Fruit fly (Drosophila melanogaster) whole organism, embryonic: ENCODE data around the gene mbt.

Experiments used
- Antp ChIP-seq: fragments of 200-800 bp; sonication (Bioruptor generic); optimal IDR thresholded peaks from 3 replicates; lab custom pipeline; 2016; ENCODE audit warnings: missing biosample characterization, missing genetic modification characterization
- Atf3 ChIP-seq: fragments of 200-800 bp; sonication (Bioruptor generic); optimal IDR thresholded peaks from 3 replicates; lab custom pipeline; 2016; ENCODE audit warnings: missing biosample characterization, missing genetic modification characterization
- Awh ChIP-seq: fragments of 200-800 bp; sonication (Bioruptor generic); IDR thresholded peaks from 2 replicates; pipeline ENCODE4, ENCODE4 v1.3.6; 2022; ENCODE audit warnings: missing biosample characterization, missing genetic modification characterization
- B-H1 ChIP-seq: fragments of 200-800 bp; sonication (Bioruptor generic); IDR thresholded peaks from 3 replicates; pipeline ENCODE4 v1.3.6; 2022; ENCODE audit warnings: missing biosample characterization, missing genetic modification characterization
- CG10431 ChIP-seq: fragments of 200-800 bp; sonication (Bioruptor generic); optimal IDR thresholded peaks from 3 replicates; lab custom pipeline; 2018; ENCODE audit warnings: missing biosample characterization, mild to moderate bottlenecking, missing genetic modification characterization
- CG10462 ChIP-seq: fragments of 200-800 bp; sonication (Bioruptor generic); optimal IDR thresholded peaks from 2 replicates; lab custom pipeline; 2016; ENCODE audit warnings: missing biosample characterization, missing genetic modification characterization
- CG10959 ChIP-seq: fragments of 200-800 bp; sonication (Bioruptor generic); IDR thresholded peaks from 2 replicates; pipeline ENCODE4 v1.3.6; 2022; ENCODE audit warnings: missing biosample characterization, missing genetic modification characterization
- CG13624 ChIP-seq: fragments of 200-800 bp; sonication (Bioruptor generic); optimal IDR thresholded peaks from 2 replicates; lab custom pipeline; 2016; ENCODE audit warnings: missing biosample characterization, missing genetic modification characterization
- CG1529 ChIP-seq: fragments of 200-800 bp; sonication (Bioruptor generic); optimal IDR thresholded peaks from 3 replicates; lab custom pipeline; 2018; ENCODE audit warnings: missing biosample characterization, missing genetic modification characterization
- CG17612 ChIP-seq: fragments of 200-800 bp; sonication (Bioruptor generic); IDR thresholded peaks from 2 replicates; pipeline ENCODE4 v1.3.6; 2022; ENCODE audit warnings: missing biosample characterization, missing genetic modification characterization
- CG1792 ChIP-seq: fragments of 200-800 bp; sonication (Bioruptor generic); optimal IDR thresholded peaks from 2 replicates; lab custom pipeline; 2016; ENCODE audit warnings: missing biosample characterization, missing genetic modification characterization
- CG2199 ChIP-seq: fragments of 200-800 bp; sonication (Bioruptor generic); IDR thresholded peaks from 3 replicates; pipeline ENCODE4 v1.3.6; 2022; ENCODE audit warnings: missing biosample characterization, missing genetic modification characterization
- CG31441 ChIP-seq: fragments of 200-800 bp; sonication (Bioruptor generic); IDR thresholded peaks from 2 replicates; pipeline ENCODE4 v1.3.6; 2022; ENCODE audit warnings: missing biosample characterization, missing genetic modification characterization
- CG32767 ChIP-seq: fragments of 200-800 bp; sonication (Bioruptor generic); IDR thresholded peaks from 2 replicates; pipeline ENCODE4 v1.3.6; 2022; ENCODE audit warnings: missing biosample characterization, missing genetic modification characterization
- CG34224 ChIP-seq: fragments of 200-800 bp; sonication (Bioruptor generic); IDR thresholded peaks from 3 replicates; pipeline ENCODE4 v1.3.6; 2022; ENCODE audit warnings: missing biosample characterization, missing genetic modification characterization; ENCODE audit not compliant: partially characterized antibody
- CG3995 ChIP-seq: fragments of 200-800 bp; sonication (Bioruptor generic); optimal IDR thresholded peaks from 3 replicates; lab custom pipeline; 2016; ENCODE audit warnings: missing biosample characterization, missing genetic modification characterization
- CG4617 ChIP-seq: fragments of 200-800 bp; sonication (Bioruptor generic); optimal IDR thresholded peaks from 3 replicates; lab custom pipeline; 2016; ENCODE audit warnings: missing biosample characterization, missing genetic modification characterization, borderline replicate concordance
- CG6683 ChIP-seq: fragments of 200-800 bp; sonication (Bioruptor generic); optimal IDR thresholded peaks from 2 replicates; lab custom pipeline; 2017; ENCODE audit warnings: missing biosample characterization, mild to moderate bottlenecking, missing genetic modification characterization, missing genetic modification reagents
- CG7271 ChIP-seq: fragments of 200-800 bp; sonication (Bioruptor generic); optimal IDR thresholded peaks from 2 replicates; lab custom pipeline; 2018; ENCODE audit warnings: missing biosample characterization, mild to moderate bottlenecking, missing genetic modification characterization, moderate library complexity
- CG8944 ChIP-seq: fragments of 200-800 bp; sonication (Bioruptor generic); optimal IDR thresholded peaks from 3 replicates; lab custom pipeline; 2016; ENCODE audit warnings: missing biosample characterization, missing genetic modification characterization
- CoRest ChIP-seq: fragments of 200-800 bp; sonication (Bioruptor generic); optimal IDR thresholded peaks from 3 replicates; lab custom pipeline; 2018; ENCODE audit warnings: missing biosample characterization, mild to moderate bottlenecking, missing genetic modification characterization, moderate library complexity
- CrebB ChIP-seq: fragments of 200-800 bp; sonication (Bioruptor generic); optimal IDR thresholded peaks from 3 replicates; lab custom pipeline; 2018; ENCODE audit warnings: missing biosample characterization, mild to moderate bottlenecking, missing genetic modification characterization
- Dek ChIP-seq: fragments of 200-800 bp; sonication (Bioruptor generic); optimal IDR thresholded peaks from 3 replicates; lab custom pipeline; 2019; ENCODE audit warnings: missing biosample characterization, mild to moderate bottlenecking, missing genetic modification characterization, moderate library complexity
- Dref ChIP-seq: fragments of 200-800 bp; sonication (Bioruptor generic); IDR thresholded peaks from 2 replicates; pipeline ENCODE4 v1.3.6; 2022; ENCODE audit warnings: missing biosample characterization, missing genetic modification characterization
- HHEX ChIP-seq: fragments of 200-800 bp; sonication (Bioruptor generic); optimal IDR thresholded peaks from 3 replicates; lab custom pipeline; 2017; ENCODE audit warnings: missing biosample characterization, mild to moderate bottlenecking, missing genetic modification characterization, missing genetic modification reagents
- HmgZ ChIP-seq: fragments of 200-800 bp; sonication (Bioruptor generic); optimal IDR thresholded peaks from 2 replicates; lab custom pipeline; 2018; ENCODE audit warnings: missing biosample characterization, mild to moderate bottlenecking, missing genetic modification characterization
- Hr78 ChIP-seq, 2 experiments: fragments of 200-800 bp in 1 of 2; fragments of >200 bp in 1 of 2; sonication (Bioruptor generic) in 1 of 2; optimal IDR thresholded peaks; 2 replicates each; lab custom pipeline; 2017 to 2019; ENCODE audit warnings: missing biosample characterization in 2 of 2, missing genetic modification characterization in 2 of 2, mild to moderate bottlenecking in 1 of 2, moderate library complexity in 1 of 2
- Lhr ChIP-seq: fragments of 200-800 bp; sonication (Bioruptor generic); optimal IDR thresholded peaks from 3 replicates; lab custom pipeline; 2017; ENCODE audit warnings: mild to moderate bottlenecking, missing biosample characterization, missing genetic modification reagents, missing genetic modification characterization
- Lim3 ChIP-seq: fragments of 200-800 bp; sonication (Bioruptor generic); IDR thresholded peaks from 2 replicates; pipeline ENCODE4 v1.3.6; 2022; ENCODE audit warnings: missing biosample characterization, missing genetic modification characterization
- Mrtf ChIP-seq: fragments of 200-800 bp; sonication (Bioruptor generic); IDR thresholded peaks from 3 replicates; pipeline ENCODE4 v1.3.6; 2022; ENCODE audit warnings: missing biosample characterization, missing genetic modification characterization
- Ptx1 ChIP-seq: fragments of 200-800 bp; sonication (Bioruptor generic); IDR thresholded peaks from 2 replicates; pipeline ENCODE4 v1.3.6; 2022; ENCODE audit warnings: missing biosample characterization, missing genetic modification characterization
- Rx ChIP-seq: fragments of 200-800 bp; sonication (Bioruptor generic); IDR thresholded peaks from 2 replicates; pipeline ENCODE4 v1.3.6; 2022; ENCODE audit warnings: missing biosample characterization, missing genetic modification characterization
- Xbp1 ChIP-seq: fragments of 200-800 bp; sonication (Bioruptor generic); optimal IDR thresholded peaks from 3 replicates; lab custom pipeline; 2016; ENCODE audit warnings: missing biosample characterization, mild to moderate bottlenecking, missing genetic modification characterization
- ac ChIP-seq: fragments of 200-800 bp; sonication (Bioruptor generic); optimal IDR thresholded peaks from 3 replicates; lab custom pipeline; 2017; ENCODE audit warnings: missing biosample characterization, mild to moderate bottlenecking, missing genetic modification characterization
- dysf ChIP-seq: fragments of 200-800 bp; sonication (Bioruptor generic); IDR thresholded peaks from 3 replicates; pipeline ENCODE4 v1.3.6; 2022; ENCODE audit warnings: missing biosample characterization, missing genetic modification characterization
- emc ChIP-seq: fragments of 200-800 bp; sonication (Bioruptor generic); optimal IDR thresholded peaks from 2 replicates; lab custom pipeline; 2016; ENCODE audit warnings: missing biosample characterization, missing genetic modification characterization
- hb ChIP-seq: fragments of 200-800 bp; sonication (Bioruptor generic); IDR thresholded peaks from 3 replicates; pipeline ENCODE4 v1.3.6; 2022; ENCODE audit warnings: missing biosample characterization, missing genetic modification characterization; ENCODE audit not compliant: partially characterized antibody
- insv ChIP-seq, 2 experiments: fragments of 200-800 bp; sonication (Bioruptor generic); optimal IDR thresholded peaks; 3 replicates each; lab custom pipeline; 2016 to 2018; ENCODE audit warnings: missing biosample characterization in 2 of 2, missing genetic modification characterization in 2 of 2
- luna ChIP-seq: fragments of 200-800 bp; sonication (Bioruptor generic); optimal IDR thresholded peaks from 2 replicates; lab custom pipeline; 2016; ENCODE audit warnings: missing biosample characterization, missing genetic modification characterization
- nmo ChIP-seq: fragments of 200-800 bp; sonication (Bioruptor generic); optimal IDR thresholded peaks from 2 replicates; lab custom pipeline; 2018; ENCODE audit warnings: missing biosample characterization, mild to moderate bottlenecking, missing genetic modification characterization, moderate library complexity
- ro ChIP-seq: fragments of 200-800 bp; sonication (Bioruptor generic); IDR thresholded peaks from 2 replicates; pipeline ENCODE4 v1.3.6; 2022; ENCODE audit warnings: missing biosample characterization, missing genetic modification characterization
- run ChIP-seq: fragments of 200-800 bp; sonication (Bioruptor generic); optimal IDR thresholded peaks from 3 replicates; lab custom pipeline; 2018; ENCODE audit warnings: missing biosample characterization, mild to moderate bottlenecking, missing genetic modification characterization
- salm ChIP-seq: fragments of 200-800 bp; sonication (Bioruptor generic); optimal IDR thresholded peaks from 2 replicates; lab custom pipeline; 2018; ENCODE audit warnings: missing biosample characterization, mild to moderate bottlenecking, missing genetic modification characterization
- sd ChIP-seq: fragments of 200-800 bp; sonication (Bioruptor generic); optimal IDR thresholded peaks from 3 replicates; lab custom pipeline; 2018; ENCODE audit warnings: missing biosample characterization, mild to moderate bottlenecking, missing genetic modification characterization, moderate library complexity
- sna ChIP-seq: fragments of 200-800 bp; sonication (Bioruptor generic); IDR thresholded peaks from 2 replicates; pipeline ENCODE4 v1.3.6; 2022; ENCODE audit warnings: missing biosample characterization, missing genetic modification characterization; ENCODE audit not compliant: partially characterized antibody
- sqz ChIP-seq: fragments of 200-800 bp; sonication (Bioruptor generic); optimal IDR thresholded peaks from 3 replicates; lab custom pipeline; 2018; ENCODE audit warnings: missing biosample characterization, mild to moderate bottlenecking, missing genetic modification characterization
- trem ChIP-seq: fragments of 200-800 bp; optimal IDR thresholded peaks from 3 replicates; lab custom pipeline; 2019; ENCODE audit warnings: missing biosample characterization, mild to moderate bottlenecking, missing genetic modification characterization, moderate library complexity
- tup ChIP-seq: fragments of 200-800 bp; sonication (Bioruptor generic); optimal IDR thresholded peaks from 2 replicates; lab custom pipeline; 2016; ENCODE audit warnings: missing biosample characterization, mild to moderate bottlenecking, missing genetic modification characterization, moderate library complexity

Gene mbt

DNA sequence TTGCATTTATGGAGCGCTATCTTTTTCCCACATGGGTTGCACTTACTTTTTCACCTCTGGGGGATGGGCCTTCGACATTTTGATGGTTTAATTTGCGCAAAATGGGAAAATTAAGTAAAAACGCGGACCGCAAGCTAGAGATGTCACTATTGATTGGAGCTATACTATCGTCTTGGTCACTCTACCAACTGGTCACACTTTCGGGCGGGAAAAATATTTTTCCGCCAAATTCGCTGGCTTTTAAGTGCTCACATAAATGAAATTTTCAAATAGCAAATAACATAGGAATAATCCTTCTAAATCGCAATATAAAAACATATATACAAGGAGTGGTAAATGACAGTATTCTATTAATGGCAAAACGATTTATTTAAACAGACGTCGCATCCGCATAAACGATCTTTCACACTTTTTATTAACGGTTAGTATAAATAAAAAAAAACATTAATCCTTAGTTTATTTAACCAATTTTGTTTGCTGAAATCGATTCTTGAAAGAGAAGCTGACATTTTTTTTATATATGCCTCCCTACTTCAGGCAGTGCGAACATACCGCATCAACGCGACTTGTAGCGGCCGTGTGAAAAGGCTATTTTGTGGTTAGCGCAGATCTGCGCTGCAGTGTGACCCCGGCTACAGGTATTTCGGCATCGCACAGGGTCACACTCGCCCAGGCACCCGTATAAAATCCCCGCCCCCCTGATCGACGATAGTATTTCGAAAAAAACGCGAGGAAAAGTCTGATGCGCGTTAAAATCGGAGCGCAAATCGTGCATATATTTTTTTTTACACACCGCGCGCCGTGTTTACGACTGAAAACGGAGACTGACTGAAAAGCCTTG, 30.0 kb downstream of the mbt start, which contains the start of the genes SNRPG and mthl1 (continued):
- TF ChIP-seq ro (peak; percentile 78), salm (tag; lab: Kevin White, UChicago) (no peak), luna (GFP tag; lab: Kevin White, UChicago) (no peak), CG31441 (peak; percentile 74), emc (GFP tag; lab: Kevin White, UChicago) (peak; percentile 70), CrebB (tag; lab: Kevin White, UChicago) (peak; percentile 47), Dref (GFP tag; lab: Robert Waterston, UW) (peak; percentile 53), Atf3 (GFP tag; lab: Kevin White, UChicago) (peak; percentile 64), CG4617 (GFP tag; lab: Kevin White, UChicago) (peak; percentile 34), CG13624 (GFP tag; lab: Kevin White, UChicago) (peak; percentile 76), insv (GFP tag; optimal IDR thresholded peaks at IDR 0.05; lab: Kevin White, UChicago) (peak in 1 of 2 experiments; percentile 35), CG7271 (tag; lab: Kevin White, UChicago) (no peak), CG32767 (GFP tag; lab: Robert Waterston, UW) (peak; percentile 76; the same call in 1 of the 2 replicates), dysf (GFP tag; lab: Robert Waterston, UW) (peak; percentile 94), B-H1 (GFP tag; lab: Robert Waterston, UW) (peak; percentile 88), Ptx1 (GFP tag; lab: Robert Waterston, UW) (peak; percentile 95), run (tag; lab: Kevin White, UChicago) (no peak), CG1792 (GFP tag; lab: Kevin White, UChicago) (peak; percentile 41), HHEX (peak; percentile 55), Mrtf (GFP tag; lab: Robert Waterston, UW) (peak; percentile 95), nmo (GFP tag; lab: Kevin White, UChicago) (peak; percentile 57), Lhr (peak; percentile 86), HmgZ (tag; lab: Kevin White, UChicago) (peak; percentile 37), sna (peak; percentile 36; the same call in 1 of the 2 replicates), Antp (GFP tag; lab: Kevin White, UChicago) (peak; percentile 73), Lim3 (peak; percentile 70), CG3995 (GFP tag; lab: Kevin White, UChicago) (peak; percentile 79), CG1529 (GFP tag; lab: Kevin White, UChicago) (peak; percentile 21), CG34224 (GFP tag; lab: Robert Waterston, UW) (peak; percentile 65), CG17612 (GFP tag; lab: Robert Waterston, UW) (peak; percentile 85), tup (peak; percentile 35), Hr78 (GFP tag; optimal IDR thresholded peaks at IDR 0.05; lab: Kevin White, UChicago) (no peak), CG10431 (GFP tag; lab: Kevin White, UChicago) (peak; percentile 10), CG6683 (GFP tag; lab: Kevin White, UChicago) (no peak), CG8944 (GFP tag; lab: Kevin White, UChicago) (peak; percentile 72), CG10462 (GFP tag; lab: Kevin White, UChicago) (peak; percentile 38), CG2199 (peak; percentile 72; the same call in 1 of the 3 replicates), CoRest (tag; lab: Kevin White, UChicago) (peak; percentile 85), sqz (GFP tag; lab: Kevin White, UChicago) (peak; percentile 96), Dek (peak; percentile 82), Rx (GFP tag; lab: Robert Waterston, UW) (peak; percentile 91), hb (GFP tag; lab: Robert Waterston, UW) (no peak), Awh (peak; percentile 90), ac (GFP tag; lab: Kevin White, UChicago) (no peak), sd (peak; percentile 45), Xbp1 (GFP tag; lab: Kevin White, UChicago) (peak; percentile 88), trem (tag; lab: Kevin White, UChicago) (no peak), CG10959 (GFP tag; lab: Robert Waterston, UW) (peak; percentile 77)
